Worm (Caenorhabditis elegans) whole organism, young adult: ENCODE measurements around the gene gpx-7.

Experiments used
- B0261.1 ChIP-seq: sonication (generic microtip); optimal IDR thresholded peaks from 2 replicates; lab custom pipeline; 2016; ENCODE audit warnings: mild to moderate bottlenecking, missing genetic modification characterization, moderate library complexity, missing compliant biosample characterization
- C06A6.2 ChIP-seq: fragments of 200-800 bp; sonication (Bioruptor generic); conservative IDR thresholded peaks from 2 replicates; pipeline ENCODE4 v1.3.6; 2022; ENCODE audit warnings: missing genetic modification characterization, missing compliant biosample characterization
- D2030.7 ChIP-seq: fragments of 200-800 bp; sonication (Bioruptor generic); IDR thresholded peaks from 2 replicates; pipeline ENCODE4 v1.3.6; 2022; ENCODE audit warnings: missing genetic modification reagents, missing genetic modification characterization, missing compliant biosample characterization
- F10E7.11 ChIP-seq: sonication (generic microtip); optimal IDR thresholded peaks from 2 replicates; lab custom pipeline; 2017; ENCODE audit warnings: mild to moderate bottlenecking, missing genetic modification characterization, moderate library complexity, missing compliant biosample characterization
- F37B4.10 ChIP-seq: fragments of 200-800 bp; sonication (Bioruptor generic); IDR thresholded peaks from 2 replicates; pipeline ENCODE4 v1.3.6; 2022; ENCODE audit warnings: missing genetic modification characterization, missing compliant biosample characterization
- F49E8.2 ChIP-seq: sonication (generic microtip); optimal IDR thresholded peaks from 3 replicates; lab custom pipeline; 2017; ENCODE audit warnings: missing genetic modification characterization, mild to moderate bottlenecking, missing compliant biosample characterization, antibody characterized with exemption, moderate library complexity; ENCODE audit not compliant: insufficient read depth
- K11D2.4 ChIP-seq: fragments of 200-800 bp; sonication (Bioruptor generic); IDR thresholded peaks from 2 replicates; pipeline ENCODE4 v1.3.6; 2022; ENCODE audit warnings: missing genetic modification reagents, missing genetic modification characterization, missing compliant biosample characterization
- K12H6.12 ChIP-seq: fragments of 200-800 bp; sonication (Bioruptor generic); optimal IDR thresholded peaks from 2 replicates; lab custom pipeline; 2018; ENCODE audit warnings: mild to moderate bottlenecking, missing genetic modification characterization, missing compliant biosample characterization
- Y56A3A.18 ChIP-seq: fragments of 200-800 bp; sonication (Bioruptor generic); IDR thresholded peaks from 2 replicates; pipeline ENCODE4 v1.3.6; 2022; ENCODE audit warnings: missing genetic modification reagents, missing genetic modification characterization, missing compliant biosample characterization
- ZK185.1 ChIP-seq: sonication (generic microtip); optimal IDR thresholded peaks from 2 replicates; lab custom pipeline; 2016; ENCODE audit warnings: mild to moderate bottlenecking, missing genetic modification characterization, missing compliant biosample characterization; ENCODE audit not compliant: poor library complexity, severe bottlenecking
- ama-1 ChIP-seq, 3 experiments: fragments of 150-350 bp in 1 of 3; sonication (generic microtip) in 2 of 3; optimal IDR thresholded peaks; 2 replicates each; lab custom pipeline; 2014 to 2018; ENCODE audit warnings: missing biosample characterization in 2 of 3, missing genetic modification characterization in 2 of 3, missing genetic modification reagents in 2 of 3
- attf-3 ChIP-seq: fragments of 200-800 bp; sonication (Bioruptor generic); conservative IDR thresholded peaks from 2 replicates; pipeline ENCODE4 v1.3.6; 2022; ENCODE audit warnings: missing genetic modification reagents, missing genetic modification characterization, missing compliant biosample characterization
- attf-5 ChIP-seq: fragments of 200-800 bp; sonication (Bioruptor generic); optimal IDR thresholded peaks from 2 replicates; lab custom pipeline; 2018; ENCODE audit warnings: mild to moderate bottlenecking, missing genetic modification characterization, missing compliant biosample characterization
- bed-1 ChIP-seq: fragments of 200-800 bp; sonication (Bioruptor generic); IDR thresholded peaks from 2 replicates; pipeline ENCODE4 v1.3.6; 2022; ENCODE audit warnings: missing genetic modification reagents, missing genetic modification characterization, missing compliant biosample characterization
- bed-2 ChIP-seq: fragments of 200-800 bp; sonication (Bioruptor generic); IDR thresholded peaks from 2 replicates; pipeline ENCODE4 v1.3.6; 2022; ENCODE audit warnings: missing genetic modification reagents, missing genetic modification characterization, missing compliant biosample characterization
- cebp-1 ChIP-seq, 2 experiments: fragments of 200-800 bp in 1 of 2; sonication (Bioruptor generic) in 1 of 2; sonication (generic microtip) in 1 of 2; IDR thresholded peaks in 1 of 2; optimal IDR thresholded peaks in 1 of 2; 2 replicates each; pipeline versions ENCODE4 v1.3.6 to Lab custom; 2017 to 2022; ENCODE audit warnings: missing compliant biosample characterization in 2 of 2, missing genetic modification characterization in 2 of 2, mild to moderate bottlenecking in 1 of 2, missing genetic modification reagents in 1 of 2, moderate library complexity in 1 of 2
- cebp-2 ChIP-seq: fragments of 200-800 bp; sonication (Bioruptor generic); IDR thresholded peaks from 2 replicates; pipeline ENCODE4 v1.3.6; 2022; ENCODE audit warnings: missing genetic modification characterization, missing compliant biosample characterization
- ceh-40 ChIP-seq: fragments of 200-800 bp; sonication (Bioruptor generic); IDR thresholded peaks from 2 replicates; pipeline ENCODE4 v1.3.6; 2022; ENCODE audit warnings: missing genetic modification characterization, missing compliant biosample characterization
- ceh-58 ChIP-seq: fragments of 200-800 bp; sonication (Bioruptor generic); IDR thresholded peaks from 2 replicates; pipeline ENCODE4 v1.3.6; 2022; ENCODE audit warnings: missing genetic modification characterization, missing compliant biosample characterization
- chd-7 ChIP-seq: sonication (generic microtip); optimal IDR thresholded peaks from 2 replicates; lab custom pipeline; 2016; ENCODE audit warnings: mild to moderate bottlenecking, missing genetic modification characterization, moderate library complexity, missing compliant biosample characterization
- efl-1 ChIP-seq: fragments of 150-350 bp; optimal IDR thresholded peaks from 2 replicates; lab custom pipeline; 2014; ENCODE audit warnings: missing biosample characterization, missing genetic modification reagents, missing genetic modification characterization
- egl-18 ChIP-seq: fragments of 200-800 bp; sonication (Bioruptor generic); IDR thresholded peaks from 2 replicates; pipeline ENCODE4 v1.3.6; 2022; ENCODE audit warnings: missing genetic modification reagents, missing genetic modification characterization, missing compliant biosample characterization
- egl-44 ChIP-seq: fragments of 200-800 bp; sonication (Bioruptor generic); IDR thresholded peaks from 2 replicates; pipeline ENCODE4 v1.3.6; 2022; ENCODE audit warnings: missing genetic modification reagents, missing genetic modification characterization, missing compliant biosample characterization
- ekl-4 ChIP-seq: fragments of 200-800 bp; sonication (Bioruptor generic); IDR thresholded peaks from 2 replicates; pipeline ENCODE4 v1.3.6; 2022; ENCODE audit warnings: missing genetic modification reagents, missing genetic modification characterization, missing compliant biosample characterization
- ets-4 ChIP-seq: fragments of 200-800 bp; sonication (Bioruptor generic); optimal IDR thresholded peaks from 2 replicates; lab custom pipeline; 2018; ENCODE audit warnings: mild to moderate bottlenecking, missing genetic modification characterization, missing compliant biosample characterization
- gei-17 ChIP-seq: fragments of 200-800 bp; sonication (Bioruptor generic); optimal IDR thresholded peaks from 2 replicates; lab custom pipeline; 2018; ENCODE audit warnings: mild to moderate bottlenecking, missing genetic modification characterization, missing compliant biosample characterization
- him-1 ChIP-seq: sonication (generic microtip); optimal IDR thresholded peaks from 2 replicates; lab custom pipeline; 2016; ENCODE audit warnings: missing genotype, missing genetic modification reagents, missing genetic modification characterization, missing compliant biosample characterization
- hmg-1.2 ChIP-seq: fragments of 200-800 bp; sonication (Bioruptor generic); IDR thresholded peaks from 2 replicates; pipeline ENCODE4 v1.3.6; 2022; ENCODE audit warnings: missing genetic modification reagents, missing genetic modification characterization, missing compliant biosample characterization
- lin-54 ChIP-seq: fragments of 200-800 bp; sonication (Bioruptor generic); optimal IDR thresholded peaks from 2 replicates; lab custom pipeline; 2018; ENCODE audit warnings: mild to moderate bottlenecking, missing genetic modification characterization, missing compliant biosample characterization
- lir-1 ChIP-seq: fragments of 200-800 bp; sonication (Bioruptor generic); conservative IDR thresholded peaks from 2 replicates; pipeline ENCODE4 v1.3.6; 2022; ENCODE audit warnings: missing genetic modification reagents, missing genetic modification characterization, missing compliant biosample characterization
- lsy-27 ChIP-seq: sonication (generic microtip); optimal IDR thresholded peaks from 2 replicates; lab custom pipeline; 2017; ENCODE audit warnings: missing genetic modification characterization, mild to moderate bottlenecking, missing compliant biosample characterization, antibody characterized with exemption, missing genotype, borderline replicate concordance; ENCODE audit not compliant: insufficient read depth
- madf-6 ChIP-seq: fragments of 200-800 bp; sonication (Bioruptor generic); IDR thresholded peaks from 2 replicates; pipeline ENCODE4 v1.3.6; 2022; ENCODE audit warnings: missing genetic modification reagents, missing genetic modification characterization, missing compliant biosample characterization
- madf-8 ChIP-seq: fragments of 200-800 bp; sonication (Bioruptor generic); conservative IDR thresholded peaks from 2 replicates; pipeline ENCODE4 v1.3.6; 2022; ENCODE audit warnings: missing genetic modification reagents, missing genetic modification characterization, missing compliant biosample characterization
- mcd-1 ChIP-seq: fragments of 200-800 bp; sonication (Bioruptor generic); IDR thresholded peaks from 2 replicates; pipeline ENCODE4 v1.3.6; 2022; ENCODE audit warnings: missing genetic modification reagents, missing genetic modification characterization, missing compliant biosample characterization
- mes-4 ChIP-seq: sonication (generic microtip); optimal IDR thresholded peaks from 2 replicates; lab custom pipeline; 2016; ENCODE audit warnings: missing genotype, missing genetic modification characterization, missing compliant biosample characterization
- nfyb-1 ChIP-seq: fragments of 200-800 bp; sonication (Bioruptor generic); IDR thresholded peaks from 2 replicates; pipeline ENCODE4 v1.3.6; 2022; ENCODE audit warnings: missing genetic modification reagents, missing genetic modification characterization, missing compliant biosample characterization
- nhr-179 ChIP-seq: sonication (generic microtip); optimal IDR thresholded peaks from 2 replicates; lab custom pipeline; 2016; ENCODE audit warnings: mild to moderate bottlenecking, missing genetic modification characterization, missing compliant biosample characterization
- nhr-80 ChIP-seq: sonication (generic microtip); optimal IDR thresholded peaks from 2 replicates; lab custom pipeline; 2016; ENCODE audit warnings: missing genetic modification characterization, missing compliant biosample characterization
- pha-4 ChIP-seq: fragments of 150-350 bp; sonication (generic microtip); optimal IDR thresholded peaks from 2 replicates; lab custom pipeline; 2014; ENCODE audit warnings: missing biosample characterization, missing genetic modification reagents, missing genetic modification characterization
- repo-1 ChIP-seq: sonication (generic microtip); optimal IDR thresholded peaks from 2 replicates; lab custom pipeline; 2017; ENCODE audit warnings: mild to moderate bottlenecking, missing genetic modification characterization, missing compliant biosample characterization
- rpc-1 ChIP-seq, 2 experiments: fragments of 150-350 bp in 1 of 2; sonication (generic microtip) in 1 of 2; optimal IDR thresholded peaks; 2 replicates each; lab custom pipeline; 2014 to 2018; ENCODE audit warnings: missing biosample characterization in 1 of 2, missing genetic modification characterization in 1 of 2, missing genetic modification reagents in 1 of 2, missing genotype in 1 of 2
- snpc-3.4 ChIP-seq: sonication (generic microtip); optimal IDR thresholded peaks from 2 replicates; lab custom pipeline; 2017; ENCODE audit warnings: missing genetic modification characterization, mild to moderate bottlenecking, missing compliant biosample characterization, antibody characterized with exemption, moderate library complexity, missing genotype, missing genetic modification reagents
- sptf-2 ChIP-seq: fragments of 200-800 bp; sonication (Bioruptor generic); optimal IDR thresholded peaks from 2 replicates; lab custom pipeline; 2018; ENCODE audit warnings: mild to moderate bottlenecking, missing genetic modification characterization, missing compliant biosample characterization
- tbx-9 ChIP-seq: sonication (generic microtip); optimal IDR thresholded peaks from 2 replicates; lab custom pipeline; 2016; ENCODE audit warnings: borderline replicate concordance, missing genetic modification characterization, inconsistent platforms, missing compliant biosample characterization
- ztf-22 ChIP-seq: fragments of 200-800 bp; sonication (Bioruptor generic); optimal IDR thresholded peaks from 2 replicates; lab custom pipeline; 2018; ENCODE audit warnings: mild to moderate bottlenecking, missing genetic modification characterization, moderate library complexity, missing compliant biosample characterization
- ztf-3 ChIP-seq: fragments of 200-800 bp; sonication (Bioruptor generic); optimal IDR thresholded peaks from 2 replicates; lab custom pipeline; 2018; ENCODE audit warnings: mild to moderate bottlenecking, missing genetic modification characterization, missing compliant biosample characterization

gpx-7 gene

ce11 chrX:7823108-7823704 is 23.6 kb upstream of the gpx-7 start, which contains the start of gene eef-1A.2 (continued):
- no peak for TF ChIP-seq nhr-179 (tag; lab: Kevin White, UChicago)
- TF ChIP-seq cebp-2 = peak; percentile 96
- TF ChIP-seq hmg-1.2 = peak; percentile 83
- TF ChIP-seq ceh-40 (GFP tag; lab: Robert Waterston, UW) = no peak
- no peak for TF ChIP-seq ama-1 (optimal IDR thresholded peaks at IDR 0.05; lab: Kevin White, UChicago)
- TF ChIP-seq ama-1 (GFP tag; optimal IDR thresholded peaks at IDR 0.05; lab: Kevin White, UChicago) = peak in 1 of 2 experiments; percentile 7
- TF ChIP-seq ets-4 (GFP tag; lab: Kevin White, UChicago) = peak; percentile 46
- peak; percentile 80 for TF ChIP-seq repo-1 (tag; lab: Kevin White, UChicago)
- TF ChIP-seq C06A6.2 = peak; percentile 85
- peak; percentile 97 for TF ChIP-seq nhr-80 (tag; lab: Kevin White, UChicago)
- no peak for TF ChIP-seq efl-1 (GFP tag; lab: Kevin White, UChicago)
- TF ChIP-seq ztf-3 = peak; percentile 30
- TF ChIP-seq B0261.1 (tag; lab: Kevin White, UChicago) = peak; percentile 30
- no peak for TF ChIP-seq him-1
- TF ChIP-seq sptf-2 (GFP tag; lab: Kevin White, UChicago) = peak; percentile 42
- no peak for TF ChIP-seq snpc-3.4 (tag; lab: Kevin White, UChicago)
- TF ChIP-seq attf-3 (GFP tag; lab: Robert Waterston, UW) = no peak
- TF ChIP-seq K11D2.4 (GFP tag; lab: Robert Waterston, UW) = peak; percentile 88
- TF ChIP-seq bed-1 (GFP tag; lab: Robert Waterston, UW) = no peak
- TF ChIP-seq Y56A3A.18 (GFP tag; lab: Robert Waterston, UW) = peak; percentile 17; the same call in 1 of the 2 replicates
- 0 out of 2 replicates have a peak, but pooled peaks have one; percentile 18 for TF ChIP-seq madf-6
- no peak for TF ChIP-seq F37B4.10 (GFP tag; lab: Robert Waterston, UW)
- peak; percentile 78 for TF ChIP-seq ZK185.1
- peak; percentile 55; the same call in 1 of the 2 replicates for TF ChIP-seq bed-2
- no peak for TF ChIP-seq F49E8.2 (tag; lab: Kevin White, UChicago)
- no peak for TF ChIP-seq tbx-9 (tag; lab: Kevin White, UChicago)
- peak; percentile 86 for TF ChIP-seq egl-44 (GFP tag; lab: Robert Waterston, UW)
- TF ChIP-seq cebp-1 (GFP tag; IDR thresholded peaks at IDR 0.05; lab: Robert Waterston, UW) = peak; percentile 100
- TF ChIP-seq cebp-1 (tag; optimal IDR thresholded peaks at IDR 0.05; lab: Kevin White, UChicago) = peak; percentile 100
- TF ChIP-seq F10E7.11 (tag; lab: Kevin White, UChicago) = no peak
- TF ChIP-seq ceh-58 (GFP tag; lab: Robert Waterston, UW) = no peak
- TF ChIP-seq lir-1 (GFP tag; lab: Robert Waterston, UW) = peak; percentile 88
- peak; percentile 89 for TF ChIP-seq chd-7 (tag; lab: Kevin White, UChicago)
- TF ChIP-seq gei-17 (GFP tag; lab: Kevin White, UChicago) = peak; percentile 83
- TF ChIP-seq lsy-27 = no peak
- peak; percentile 75 for TF ChIP-seq lin-54 (GFP tag; lab: Kevin White, UChicago)
- TF ChIP-seq egl-18 (GFP tag; lab: Robert Waterston, UW) = 0 out of 2 replicates have a peak, but pooled peaks have one; percentile 24
- peak; percentile 96 for TF ChIP-seq nfyb-1 (GFP tag; lab: Robert Waterston, UW)
- peak; percentile 98 for TF ChIP-seq K12H6.12 (tag; lab: Kevin White, UChicago)
- TF ChIP-seq ekl-4 (GFP tag; lab: Robert Waterston, UW) = peak; percentile 81
- TF ChIP-seq ztf-22 (GFP tag; lab: Kevin White, UChicago) = peak; percentile 88
- TF ChIP-seq attf-5 (GFP tag; lab: Kevin White, UChicago) = peak; percentile 98
- no peak for TF ChIP-seq madf-8 (GFP tag; lab: Robert Waterston, UW)
- TF ChIP-seq mes-4 (tag; lab: Kevin White, UChicago) = no peak
- TF ChIP-seq D2030.7 = no peak
- peak; percentile 75 for TF ChIP-seq pha-4 (tag; lab: Kevin White, UChicago)
- TF ChIP-seq rpc-1 (optimal IDR thresholded peaks at IDR 0.05; lab: Kevin White, UChicago) = no peak
- TF ChIP-seq rpc-1 (tag; optimal IDR thresholded peaks at IDR 0.05; lab: Kevin White, UChicago) = no peak
- peak; percentile 80 for TF ChIP-seq mcd-1 (GFP tag; lab: Robert Waterston, UW)
